Fruit fly (Drosophila melanogaster) whole organism, embryonic: Measurements from ENCODE around the gene Pdh.
A peak's percentile ranks its signal among the peaks of the same experiment; 100 is the strongest.

Source experiments
- Atf6 ChIP-seq: fragments of 200-800 bp; sonication (Bioruptor generic); IDR thresholded peaks from 2 replicates; pipeline ENCODE4 v1.3.6; 2022; ENCODE audit warnings: missing biosample characterization, missing genetic modification characterization
- BEAF-32 ChIP-seq: fragments of 200-800 bp; sonication (Bioruptor generic); optimal IDR thresholded peaks from 3 replicates; lab custom pipeline; 2017; ENCODE audit warnings: missing biosample characterization, missing genetic modification characterization, mild to moderate bottlenecking, moderate library complexity, missing genetic modification reagents
- Bdp1 ChIP-seq: fragments of 200-800 bp; sonication (Bioruptor generic); optimal IDR thresholded peaks from 3 replicates; lab custom pipeline; 2016; ENCODE audit warnings: missing biosample characterization, missing genetic modification characterization
- CG11085 ChIP-seq: fragments of 200-800 bp; sonication (Bioruptor generic); IDR thresholded peaks from 2 replicates; pipeline ENCODE4 v1.3.6; 2022; ENCODE audit warnings: missing biosample characterization, missing genetic modification characterization
- CG11456 ChIP-seq: fragments of 200-800 bp; sonication (Bioruptor generic); IDR thresholded peaks from 3 replicates; pipeline ENCODE4 v1.3.6; 2022; ENCODE audit warnings: missing biosample characterization, missing genetic modification characterization
- CG11504 ChIP-seq: fragments of 200-800 bp; sonication (Bioruptor generic); optimal IDR thresholded peaks from 3 replicates; lab custom pipeline; 2019; ENCODE audit warnings: missing biosample characterization, mild to moderate bottlenecking, missing genetic modification characterization, moderate library complexity
- CG12942 ChIP-seq: fragments of 200-800 bp; sonication (Bioruptor generic); optimal IDR thresholded peaks from 3 replicates; lab custom pipeline; 2016; ENCODE audit warnings: missing biosample characterization, missing genetic modification characterization
- CG13894 ChIP-seq: fragments of 200-800 bp; sonication (Bioruptor generic); optimal IDR thresholded peaks from 3 replicates; lab custom pipeline; 2018; ENCODE audit warnings: missing biosample characterization, mild to moderate bottlenecking, missing genetic modification characterization, moderate library complexity
- CG18599 ChIP-seq: fragments of 200-800 bp; sonication (Bioruptor generic); optimal IDR thresholded peaks from 3 replicates; lab custom pipeline; 2017; ENCODE audit warnings: missing biosample characterization, missing genetic modification characterization, mild to moderate bottlenecking, moderate library complexity, missing genetic modification reagents
- CG18619 ChIP-seq: fragments of 200-800 bp; sonication (Bioruptor generic); optimal IDR thresholded peaks from 3 replicates; lab custom pipeline; 2017; ENCODE audit warnings: missing biosample characterization, mild to moderate bottlenecking, missing genetic modification characterization
- CG18764 ChIP-seq: fragments of 200-800 bp; sonication (Bioruptor generic); optimal IDR thresholded peaks from 3 replicates; lab custom pipeline; 2016; ENCODE audit warnings: missing biosample characterization, missing genetic modification characterization
- CG2120 ChIP-seq: fragments of 200-800 bp; sonication (Bioruptor generic); optimal IDR thresholded peaks from 3 replicates; lab custom pipeline; 2016; ENCODE audit warnings: missing biosample characterization, missing genetic modification characterization
- CG2202 ChIP-seq: fragments of 200-800 bp; sonication (Bioruptor generic); optimal IDR thresholded peaks from 2 replicates; lab custom pipeline; 2018; ENCODE audit warnings: missing biosample characterization, mild to moderate bottlenecking, missing genetic modification characterization
- CG31441 ChIP-seq: fragments of 200-800 bp; sonication (Bioruptor generic); IDR thresholded peaks from 2 replicates; pipeline ENCODE4 v1.3.6; 2022; ENCODE audit warnings: missing biosample characterization, missing genetic modification characterization
- CG32767 ChIP-seq: fragments of 200-800 bp; sonication (Bioruptor generic); IDR thresholded peaks from 2 replicates; pipeline ENCODE4 v1.3.6; 2022; ENCODE audit warnings: missing biosample characterization, missing genetic modification characterization
- CG33557 ChIP-seq: fragments of 200-800 bp; sonication (Bioruptor generic); optimal IDR thresholded peaks from 2 replicates; lab custom pipeline; 2019; ENCODE audit warnings: missing biosample characterization, mild to moderate bottlenecking, missing genetic modification characterization, moderate library complexity
- CG42726 ChIP-seq: fragments of 200-800 bp; sonication (Bioruptor generic); IDR thresholded peaks from 2 replicates; pipeline ENCODE4 v1.3.6; 2022; ENCODE audit warnings: missing biosample characterization, missing genetic modification characterization; ENCODE audit not compliant: partially characterized antibody
- CG4360 ChIP-seq: fragments of 200-800 bp; sonication (Bioruptor generic); IDR thresholded peaks from 2 replicates; pipeline ENCODE4 v1.3.6; 2022; ENCODE audit warnings: missing biosample characterization, missing genetic modification characterization
- CG43689 ChIP-seq: fragments of 200-800 bp; sonication (Bioruptor generic); IDR thresholded peaks from 2 replicates; pipeline ENCODE4 v1.3.6; 2022; ENCODE audit warnings: missing biosample characterization, missing genetic modification characterization
- CG8290 ChIP-seq, 3 experiments: fragments of 200-800 bp; sonication (Bioruptor generic); optimal IDR thresholded peaks; 2 replicates each; lab custom pipeline; 2016 to 2019; ENCODE audit warnings: missing biosample characterization in 3 of 3, missing genetic modification characterization in 3 of 3, mild to moderate bottlenecking in 2 of 3, moderate library complexity in 1 of 3
- CG8765 ChIP-seq: fragments of 200-800 bp; sonication (Bioruptor generic); IDR thresholded peaks from 2 replicates; pipeline ENCODE4 v1.3.6; 2022; ENCODE audit warnings: missing biosample characterization, missing genetic modification characterization
- CG9932 ChIP-seq: fragments of 200-800 bp; sonication (Bioruptor generic); IDR thresholded peaks from 2 replicates; pipeline ENCODE4 v1.3.6; 2022; ENCODE audit warnings: missing biosample characterization, missing genetic modification characterization
- CkIIα-i1 ChIP-seq: fragments of 200-800 bp; sonication (Bioruptor generic); IDR thresholded peaks from 2 replicates; pipeline ENCODE4 v1.3.6; 2022; ENCODE audit warnings: missing biosample characterization, missing genetic modification characterization
- Deaf1 ChIP-seq: fragments of 200-800 bp; optimal IDR thresholded peaks from 3 replicates; lab custom pipeline; 2019; ENCODE audit warnings: missing biosample characterization, mild to moderate bottlenecking, missing genetic modification characterization, moderate library complexity
- Eip74EF ChIP-seq, 2 experiments: fragments of 200-800 bp in 1 of 2; fragments of >200 bp in 1 of 2; sonication (Bioruptor generic) in 1 of 2; optimal IDR thresholded peaks; 2 replicates each; lab custom pipeline; 2017 to 2019; ENCODE audit warnings: missing biosample characterization in 2 of 2, missing genetic modification characterization in 2 of 2, mild to moderate bottlenecking in 1 of 2, moderate library complexity in 1 of 2
- Gug ChIP-seq: fragments of 200-800 bp; sonication (Bioruptor generic); IDR thresholded peaks from 4 replicates; pipeline ENCODE4 v1.3.6; 2022; ENCODE audit warnings: missing biosample characterization, missing genetic modification characterization
- Hand ChIP-seq: fragments of 200-800 bp; sonication (Bioruptor generic); optimal IDR thresholded peaks from 2 replicates; lab custom pipeline; 2017; ENCODE audit warnings: mild to moderate bottlenecking, missing biosample characterization, missing genetic modification reagents, missing genetic modification characterization
- Hmx ChIP-seq: fragments of 200-800 bp; sonication (Bioruptor generic); optimal IDR thresholded peaks from 2 replicates; lab custom pipeline; 2016; ENCODE audit warnings: missing biosample characterization, missing genetic modification characterization
- Hr51 ChIP-seq, 2 experiments: fragments of 200-800 bp; sonication (Bioruptor generic); optimal IDR thresholded peaks; 2 replicates in 1 of 2; 3 replicates in 1 of 2; lab custom pipeline; 2016 to 2018; ENCODE audit warnings: missing biosample characterization in 2 of 2, missing genetic modification characterization in 2 of 2, mild to moderate bottlenecking in 1 of 2, moderate library complexity in 1 of 2
- Mad ChIP-seq: fragments of 200-800 bp; sonication (Bioruptor generic); optimal IDR thresholded peaks from 2 replicates; lab custom pipeline; 2016; ENCODE audit warnings: missing biosample characterization, missing genetic modification characterization
- Meics ChIP-seq: fragments of 200-800 bp; sonication (Bioruptor generic); optimal IDR thresholded peaks from 2 replicates; lab custom pipeline; 2017; ENCODE audit warnings: missing biosample characterization, mild to moderate bottlenecking, missing genetic modification characterization
- abd-A ChIP-seq: fragments of 200-800 bp; sonication (Bioruptor generic); optimal IDR thresholded peaks from 3 replicates; lab custom pipeline; 2019; ENCODE audit warnings: missing biosample characterization, mild to moderate bottlenecking, missing genetic modification characterization, moderate library complexity
- aop ChIP-seq: fragments of 200-800 bp; sonication (Bioruptor generic); IDR thresholded peaks from 2 replicates; pipeline ENCODE4 v1.3.6; 2022; ENCODE audit warnings: missing biosample characterization, missing genetic modification characterization
- az2 ChIP-seq: fragments of 200-800 bp; sonication (Bioruptor generic); optimal IDR thresholded peaks from 3 replicates; lab custom pipeline; 2016; ENCODE audit warnings: missing biosample characterization, missing genetic modification characterization
- btn ChIP-seq: fragments of 200-800 bp; sonication (Bioruptor generic); optimal IDR thresholded peaks from 2 replicates; lab custom pipeline; 2016; ENCODE audit warnings: missing biosample characterization, missing genetic modification characterization
- chif ChIP-seq, 2 experiments: fragments of 200-800 bp; sonication (Bioruptor generic); optimal IDR thresholded peaks; 3 replicates each; lab custom pipeline; 2016; ENCODE audit warnings: missing biosample characterization in 2 of 2, missing genetic modification characterization in 2 of 2
- chinmo ChIP-seq: fragments of 200-800 bp; sonication (Bioruptor generic); IDR thresholded peaks from 4 replicates; pipeline ENCODE4 v1.3.6; 2022; ENCODE audit warnings: missing biosample characterization, missing genetic modification characterization; ENCODE audit not compliant: partially characterized antibody
- cwo ChIP-seq: fragments of 200-800 bp; sonication (Bioruptor generic); optimal IDR thresholded peaks from 3 replicates; lab custom pipeline; 2017; ENCODE audit warnings: missing biosample characterization, missing genetic modification characterization, mild to moderate bottlenecking, moderate library complexity, missing genetic modification reagents
- esg ChIP-seq: fragments of 200-800 bp; sonication (Bioruptor generic); conservative IDR thresholded peaks from 2 replicates; pipeline ENCODE4 v1.3.6; 2022; ENCODE audit warnings: missing biosample characterization, missing genetic modification characterization
- gfzf ChIP-seq: fragments of 200-800 bp; sonication (Bioruptor generic); optimal IDR thresholded peaks from 2 replicates; lab custom pipeline; 2016; ENCODE audit warnings: missing biosample characterization, mild to moderate bottlenecking, missing genetic modification characterization, moderate library complexity
- hbn ChIP-seq: fragments of 200-800 bp; sonication (Bioruptor generic); IDR thresholded peaks from 2 replicates; pipeline ENCODE4 v1.3.6; 2022; ENCODE audit warnings: missing biosample characterization, missing genetic modification characterization; ENCODE audit not compliant: partially characterized antibody
- klu ChIP-seq: fragments of 200-800 bp; sonication (Bioruptor generic); IDR thresholded peaks from 2 replicates; pipeline ENCODE4 v1.3.6; 2022; ENCODE audit warnings: missing biosample characterization, missing genetic modification characterization
- lola ChIP-seq, 3 experiments: fragments of >200 bp in 2 of 3; fragments of 200-800 bp in 1 of 3; sonication (Bioruptor generic) in 1 of 3; optimal IDR thresholded peaks; 2 replicates each; lab custom pipeline; 2017 to 2019; ENCODE audit warnings: missing biosample characterization in 3 of 3, missing genetic modification characterization in 3 of 3, mild to moderate bottlenecking in 1 of 3, moderate library complexity in 1 of 3
- nmo ChIP-seq: fragments of 200-800 bp; sonication (Bioruptor generic); optimal IDR thresholded peaks from 2 replicates; lab custom pipeline; 2018; ENCODE audit warnings: missing biosample characterization, mild to moderate bottlenecking, missing genetic modification characterization, moderate library complexity
- rib ChIP-seq: fragments of 200-800 bp; sonication (Bioruptor generic); IDR thresholded peaks from 2 replicates; pipeline ENCODE4 v1.3.6; 2022; ENCODE audit warnings: missing biosample characterization, missing genetic modification characterization
- sd ChIP-seq: fragments of 200-800 bp; sonication (Bioruptor generic); optimal IDR thresholded peaks from 3 replicates; lab custom pipeline; 2018; ENCODE audit warnings: missing biosample characterization, mild to moderate bottlenecking, missing genetic modification characterization, moderate library complexity
- ssp ChIP-seq: fragments of 200-800 bp; sonication (Bioruptor generic); IDR thresholded peaks from 2 replicates; pipeline ENCODE4 v1.3.6; 2022; ENCODE audit warnings: missing biosample characterization, missing genetic modification characterization
- unc-4 ChIP-seq: fragments of 200-800 bp; sonication (Bioruptor generic); IDR thresholded peaks from 2 replicates; pipeline ENCODE4 v1.3.6; 2022; ENCODE audit warnings: missing biosample characterization, missing genetic modification characterization; ENCODE audit not compliant: partially characterized antibody

Gene Pdh

dm6 chr3L:16305820-16306650, 48.1 kb downstream of the Pdh start, which contains the start of the genes CG13043 and CG13063 (continued):
- TF ChIP-seq CG11504 (tag; lab: Kevin White, UChicago) (peak; percentile 59), CG11456 (GFP tag; lab: Robert Waterston, UW) (no peak), cwo (GFP tag; lab: Kevin White, UChicago) (no peak), chif (GFP tag; optimal IDR thresholded peaks at IDR 0.05; lab: Kevin White, UChicago) (no peak), CG12942 (GFP tag; lab: Kevin White, UChicago) (no peak), Bdp1 (GFP tag; lab: Kevin White, UChicago) (no peak), CG43689 (GFP tag; lab: Robert Waterston, UW) (no peak), CG13894 (tag; lab: Kevin White, UChicago) (no peak), gfzf (GFP tag; lab: Kevin White, UChicago) (no peak), Eip74EF (GFP tag; optimal IDR thresholded peaks at IDR 0.05; lab: Kevin White, UChicago) (peak in 1 of 2 experiments; percentile 5), CG9932 (no peak), aop (no peak), Hmx (GFP tag; lab: Kevin White, UChicago) (no peak), CG18599 (GFP tag; lab: Kevin White, UChicago) (no peak), CG11085 (GFP tag; lab: Robert Waterston, UW) (no peak), Atf6 (GFP tag; lab: Robert Waterston, UW) (peak; percentile 15; the same call in 1 of the 2 replicates), btn (GFP tag; lab: Kevin White, UChicago) (no peak), CG32767 (GFP tag; lab: Robert Waterston, UW) (no peak), CG42726 (GFP tag; lab: Robert Waterston, UW) (no peak), CG2120 (GFP tag; lab: Kevin White, UChicago) (no peak), esg (GFP tag; lab: Robert Waterston, UW) (no peak), unc-4 (GFP tag; lab: Robert Waterston, UW) (no peak), hbn (GFP tag; lab: Robert Waterston, UW) (no peak), CG2202 (no peak), CG8290 (GFP tag; optimal IDR thresholded peaks at IDR 0.05; lab: Kevin White, UChicago) (no peak), CG8290 (tag; optimal IDR thresholded peaks at IDR 0.05; lab: Kevin White, UChicago) (no peak), Mad (no peak), CG8765 (GFP tag; lab: Robert Waterston, UW) (no peak), abd-A (no peak), CkIIα-i1 (no peak), CG18764 (GFP tag; lab: Kevin White, UChicago) (no peak), chinmo (GFP tag; lab: Robert Waterston, UW) (no peak), CG33557 (GFP tag; lab: Kevin White, UChicago) (no peak), BEAF-32 (GFP tag; lab: Kevin White, UChicago) (no peak), az2 (GFP tag; lab: Kevin White, UChicago) (no peak), Gug (GFP tag; lab: Robert Waterston, UW) (no peak), sd (tag; lab: Kevin White, UChicago) (no peak), nmo (GFP tag; lab: Kevin White, UChicago) (peak; percentile 10), rib (GFP tag; lab: Robert Waterston, UW) (no peak), CG31441 (0 out of 2 replicates have a peak, but pooled peaks have one; percentile 23), CG4360 (GFP tag; lab: Robert Waterston, UW) (no peak), Hand (GFP tag; lab: Kevin White, UChicago) (no peak), lola (GFP tag; optimal IDR thresholded peaks at IDR 0.05; lab: Kevin White, UChicago) (no peak), klu (no peak), ssp (GFP tag; lab: Robert Waterston, UW) (no peak), Hr51 (GFP tag; optimal IDR thresholded peaks at IDR 0.05; lab: Kevin White, UChicago) (peak in 1 of 2 experiments; percentile 37), CG18619 (GFP tag; lab: Kevin White, UChicago) (no peak), Meics (no peak), Deaf1 (tag; lab: Kevin White, UChicago) (peak; percentile 18)
